Fruit fly (Drosophila melanogaster) whole organism, prepupa: ENCODE results near the gene shf.
A peak's percentile ranks its signal among the peaks of the same experiment; 100 is the strongest.

Experiments used
- Blimp-1 ChIP-seq: fragments of 200-800 bp; sonication (Bioruptor generic); optimal IDR thresholded peaks from 3 replicates; lab custom pipeline; 2017; ENCODE audit warnings: missing biosample characterization, missing genetic modification characterization, mild to moderate bottlenecking, moderate library complexity, missing genetic modification reagents
- CG10631 ChIP-seq: fragments of 200-800 bp; sonication (Bioruptor generic); optimal IDR thresholded peaks from 2 replicates; lab custom pipeline; 2016; ENCODE audit warnings: missing biosample characterization, missing genetic modification characterization
- CG10669 ChIP-seq: fragments of 200-800 bp; sonication (Bioruptor generic); optimal IDR thresholded peaks from 3 replicates; lab custom pipeline; 2018; ENCODE audit warnings: missing biosample characterization, mild to moderate bottlenecking, missing genetic modification characterization, moderate library complexity
- CG11294 ChIP-seq: fragments of 200-800 bp; sonication (Bioruptor generic); IDR thresholded peaks from 2 replicates; pipeline ENCODE4 v1.3.6; 2022; ENCODE audit warnings: missing biosample characterization, missing genetic modification characterization
- CG11762 ChIP-seq: fragments of 200-800 bp; sonication (Bioruptor generic); optimal IDR thresholded peaks from 3 replicates; lab custom pipeline; 2016; ENCODE audit warnings: missing biosample characterization, missing genetic modification characterization; ENCODE audit not compliant: insufficient read depth
- CG11902 ChIP-seq: fragments of 200-800 bp; sonication (Bioruptor generic); optimal IDR thresholded peaks from 3 replicates; lab custom pipeline; 2016; ENCODE audit warnings: missing biosample characterization, missing genetic modification characterization
- CG15336 ChIP-seq: fragments of 200-800 bp; sonication (Bioruptor generic); IDR thresholded peaks from 2 replicates; pipeline ENCODE4 v1.3.6; 2022; ENCODE audit warnings: missing biosample characterization, missing genetic modification characterization
- CG31627 ChIP-seq: fragments of 200-800 bp; sonication (Bioruptor generic); optimal IDR thresholded peaks from 3 replicates; lab custom pipeline; 2016; ENCODE audit warnings: missing biosample characterization, missing genetic modification characterization
- CG32006 ChIP-seq: fragments of 200-800 bp; sonication (Bioruptor generic); optimal IDR thresholded peaks from 3 replicates; lab custom pipeline; 2017; ENCODE audit warnings: missing biosample characterization, mild to moderate bottlenecking, missing genetic modification characterization
- CG34406 ChIP-seq: fragments of 200-800 bp; sonication (Bioruptor generic); optimal IDR thresholded peaks from 3 replicates; lab custom pipeline; 2016; ENCODE audit warnings: missing biosample characterization, missing genetic modification characterization
- CG3919 ChIP-seq: fragments of 200-800 bp; sonication (Bioruptor generic); optimal IDR thresholded peaks from 3 replicates; lab custom pipeline; 2016; ENCODE audit warnings: missing biosample characterization, missing genetic modification characterization
- CG6276 ChIP-seq: fragments of 200-800 bp; sonication (Bioruptor generic); optimal IDR thresholded peaks from 2 replicates; lab custom pipeline; 2017; ENCODE audit warnings: missing biosample characterization, mild to moderate bottlenecking, missing genetic modification characterization
- CG6792 ChIP-seq: fragments of 200-800 bp; sonication (Bioruptor generic); optimal IDR thresholded peaks from 3 replicates; lab custom pipeline; 2016; ENCODE audit warnings: missing biosample characterization, missing genetic modification characterization
- CG6808 ChIP-seq: fragments of 200-800 bp; sonication (Bioruptor generic); optimal IDR thresholded peaks from 3 replicates; lab custom pipeline; 2017; ENCODE audit warnings: missing biosample characterization, missing genetic modification characterization, mild to moderate bottlenecking, moderate library complexity, missing genetic modification reagents
- CG6854 ChIP-seq: fragments of 200-800 bp; sonication (Bioruptor generic); optimal IDR thresholded peaks from 2 replicates; lab custom pipeline; 2017; ENCODE audit warnings: missing biosample characterization, mild to moderate bottlenecking, missing genetic modification characterization
- CG7368 ChIP-seq: fragments of 200-800 bp; sonication (Bioruptor generic); optimal IDR thresholded peaks from 3 replicates; lab custom pipeline; 2016; ENCODE audit warnings: missing biosample characterization, missing genetic modification characterization
- CG8119 ChIP-seq: fragments of 200-800 bp; sonication (Bioruptor generic); IDR thresholded peaks from 3 replicates; pipeline ENCODE4 v1.3.6; 2022; ENCODE audit warnings: missing biosample characterization, missing genetic modification characterization
- CG8319 ChIP-seq: fragments of 200-800 bp; sonication (Bioruptor generic); optimal IDR thresholded peaks from 3 replicates; lab custom pipeline; 2016; ENCODE audit warnings: missing biosample characterization, missing genetic modification characterization
- CG8632 ChIP-seq: fragments of 200-800 bp; sonication (Bioruptor generic); optimal IDR thresholded peaks from 3 replicates; lab custom pipeline; 2016; ENCODE audit warnings: missing biosample characterization, missing genetic modification characterization
- CG9139 ChIP-seq: fragments of 200-800 bp; sonication (Bioruptor generic); optimal IDR thresholded peaks from 3 replicates; lab custom pipeline; 2017; ENCODE audit warnings: missing biosample characterization, mild to moderate bottlenecking, missing genetic modification characterization
- Eip75B ChIP-seq: fragments of 200-800 bp; sonication (Bioruptor generic); optimal IDR thresholded peaks from 3 replicates; lab custom pipeline; 2016; ENCODE audit warnings: missing biosample characterization, missing genetic modification characterization
- Eip78C ChIP-seq: fragments of 200-800 bp; sonication (Bioruptor generic); peaks from one replicate; lab custom pipeline; 2016; ENCODE audit warnings: missing biosample characterization, missing genetic modification characterization
- Ets21C ChIP-seq: fragments of 200-800 bp; sonication (Bioruptor generic); optimal IDR thresholded peaks from 3 replicates; lab custom pipeline; 2016; ENCODE audit warnings: missing biosample characterization, missing genetic modification characterization
- Ets96B ChIP-seq: fragments of 200-800 bp; optimal IDR thresholded peaks from 2 replicates; lab custom pipeline; 2019; ENCODE audit warnings: missing biosample characterization, mild to moderate bottlenecking, missing genetic modification characterization, moderate library complexity
- Gug ChIP-seq: fragments of 200-800 bp; sonication (Bioruptor generic); IDR thresholded peaks from 2 replicates; pipeline ENCODE4 v1.3.6; 2022; ENCODE audit warnings: missing biosample characterization, missing genetic modification characterization
- Hr38 ChIP-seq: sonication (Bioruptor generic); optimal IDR thresholded peaks from 2 replicates; lab custom pipeline; 2016; ENCODE audit warnings: missing biosample characterization, missing genetic modification characterization
- Hr39 ChIP-seq: fragments of 200-800 bp; sonication (Bioruptor generic); optimal IDR thresholded peaks from 2 replicates; lab custom pipeline; 2016; ENCODE audit warnings: missing biosample characterization, missing genetic modification characterization
- Lpt ChIP-seq: fragments of 200-800 bp; sonication (Bioruptor generic); optimal IDR thresholded peaks from 3 replicates; lab custom pipeline; 2016; ENCODE audit warnings: missing biosample characterization, missing genetic modification characterization
- Met ChIP-seq: fragments of 200-800 bp; sonication (Bioruptor generic); optimal IDR thresholded peaks from 3 replicates; lab custom pipeline; 2016; ENCODE audit warnings: missing biosample characterization, missing genetic modification characterization
- OdsH ChIP-seq: fragments of 200-800 bp; sonication (Bioruptor generic); optimal IDR thresholded peaks from 3 replicates; lab custom pipeline; 2016; ENCODE audit warnings: missing biosample characterization, missing genetic modification characterization
- Sox102F ChIP-seq: fragments of 200-800 bp; sonication (Bioruptor generic); optimal IDR thresholded peaks from 2 replicates; lab custom pipeline; 2016; ENCODE audit warnings: missing biosample characterization, mild to moderate bottlenecking, missing genetic modification characterization
- Sox14 ChIP-seq: fragments of 200-800 bp; sonication (Bioruptor generic); optimal IDR thresholded peaks from 3 replicates; lab custom pipeline; 2016; ENCODE audit warnings: missing biosample characterization, missing genetic modification characterization
- Sox15 ChIP-seq: fragments of 200-800 bp; sonication (Bioruptor generic); optimal IDR thresholded peaks from 3 replicates; lab custom pipeline; 2016; ENCODE audit warnings: missing biosample characterization, missing genetic modification characterization
- achi ChIP-seq: fragments of 200-800 bp; sonication (Bioruptor generic); optimal IDR thresholded peaks from 3 replicates; lab custom pipeline; 2016; ENCODE audit warnings: missing biosample characterization, missing genetic modification characterization
- acj6 ChIP-seq: fragments of 200-800 bp; sonication (Bioruptor generic); optimal IDR thresholded peaks from 3 replicates; lab custom pipeline; 2016; ENCODE audit warnings: missing biosample characterization, missing genetic modification characterization
- cyc ChIP-seq: fragments of 200-800 bp; sonication (Bioruptor generic); optimal IDR thresholded peaks from 3 replicates; lab custom pipeline; 2016; ENCODE audit warnings: missing biosample characterization, missing genetic modification characterization
- dac ChIP-seq: fragments of 200-800 bp; sonication (Bioruptor generic); optimal IDR thresholded peaks from 2 replicates; lab custom pipeline; 2017; ENCODE audit warnings: missing biosample characterization, mild to moderate bottlenecking, missing genetic modification characterization
- dsx ChIP-seq: fragments of 200-800 bp; optimal IDR thresholded peaks from 3 replicates; lab custom pipeline; 2019; ENCODE audit warnings: missing biosample characterization, mild to moderate bottlenecking, missing genetic modification characterization, moderate library complexity; ENCODE audit not compliant: poor library complexity, severe bottlenecking
- eg ChIP-seq: fragments of 200-800 bp; sonication (Bioruptor generic); IDR thresholded peaks from 3 replicates; pipeline ENCODE4 v1.3.6; 2022; ENCODE audit warnings: missing biosample characterization, missing genetic modification characterization
- esn ChIP-seq: fragments of 200-800 bp; sonication (Bioruptor generic); optimal IDR thresholded peaks from 2 replicates; lab custom pipeline; 2016; ENCODE audit warnings: missing biosample characterization, mild to moderate bottlenecking, missing genetic modification characterization, moderate library complexity
- fd59A ChIP-seq: fragments of 200-800 bp; sonication (Bioruptor generic); optimal IDR thresholded peaks from 2 replicates; lab custom pipeline; 2017; ENCODE audit warnings: missing biosample characterization, mild to moderate bottlenecking, missing genetic modification characterization, missing genetic modification reagents
- fd85E ChIP-seq: fragments of 200-800 bp; sonication (Bioruptor generic); optimal IDR thresholded peaks from 3 replicates; lab custom pipeline; 2016; ENCODE audit warnings: missing biosample characterization, missing genetic modification characterization
- lz ChIP-seq: fragments of 200-800 bp; sonication (Bioruptor generic); optimal IDR thresholded peaks from 3 replicates; lab custom pipeline; 2016; ENCODE audit warnings: missing biosample characterization, missing genetic modification characterization
- net ChIP-seq: fragments of 200-800 bp; sonication (Bioruptor generic); optimal IDR thresholded peaks from 3 replicates; lab custom pipeline; 2016; ENCODE audit warnings: missing biosample characterization, missing genetic modification characterization
- pdm3 ChIP-seq: fragments of 200-800 bp; sonication (Bioruptor generic); optimal IDR thresholded peaks from 3 replicates; lab custom pipeline; 2016; ENCODE audit warnings: missing biosample characterization, missing genetic modification characterization
- salr ChIP-seq, 2 experiments: fragments of 200-800 bp; sonication (Bioruptor generic); optimal IDR thresholded peaks; 3 replicates each; lab custom pipeline; 2016 to 2018; ENCODE audit warnings: missing biosample characterization in 2 of 2, missing genetic modification characterization in 2 of 2, mild to moderate bottlenecking in 1 of 2
- ss ChIP-seq, 2 experiments: fragments of 200-800 bp; sonication (Bioruptor generic); optimal IDR thresholded peaks; 2 replicates in 1 of 2; 3 replicates in 1 of 2; lab custom pipeline; 2017 to 2018; ENCODE audit warnings: mild to moderate bottlenecking in 2 of 2, missing biosample characterization in 2 of 2, missing genetic modification characterization in 2 of 2, moderate library complexity in 1 of 2
- svp ChIP-seq: fragments of 200-800 bp; sonication (Bioruptor generic); peaks from one replicate; lab custom pipeline; 2016; ENCODE audit warnings: missing biosample characterization, missing genetic modification characterization
- topi ChIP-seq: fragments of 200-800 bp; sonication (Bioruptor generic); optimal IDR thresholded peaks from 3 replicates; lab custom pipeline; 2016; ENCODE audit warnings: missing biosample characterization, missing genetic modification characterization
- vri ChIP-seq: fragments of 200-800 bp; sonication (Bioruptor generic); optimal IDR thresholded peaks from 3 replicates; lab custom pipeline; 2016; ENCODE audit warnings: missing biosample characterization, mild to moderate bottlenecking, missing genetic modification characterization

shf gene

DNA sequence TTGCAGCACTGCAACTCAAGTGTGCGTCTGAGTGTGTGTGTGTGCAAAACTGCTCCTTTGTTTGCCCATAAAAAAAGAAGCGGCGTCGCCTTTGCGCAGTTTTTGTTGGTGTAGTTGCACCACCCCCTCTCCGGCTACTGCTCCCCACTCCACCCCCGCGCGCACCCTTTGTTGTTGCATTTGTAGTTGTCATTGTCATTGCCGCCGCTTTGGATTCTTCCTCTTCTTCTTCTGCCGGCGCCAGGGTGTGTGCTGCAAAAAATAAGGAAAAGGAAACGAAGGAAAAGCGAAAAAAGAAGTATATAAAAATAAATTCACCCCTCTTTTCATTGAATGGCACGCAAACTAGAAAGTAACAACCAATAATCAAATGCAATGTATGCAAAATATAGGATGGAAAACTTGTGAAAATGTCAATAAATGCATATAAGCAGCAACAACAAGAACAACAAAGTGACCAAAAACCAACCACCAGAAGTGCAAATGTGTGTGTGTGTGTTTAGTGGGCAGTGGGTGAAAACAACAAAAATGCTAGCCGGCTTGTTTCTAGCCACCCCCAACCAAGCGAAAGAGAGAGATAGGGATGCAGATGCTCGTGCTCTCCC lies 24.5 kb upstream of the shf start (continued):
- TF ChIP-seq Sox15 (GFP tag; lab: Kevin White, UChicago) (no peak), CG8119 (GFP tag; lab: Robert Waterston, UW) (no peak)

DNA sequence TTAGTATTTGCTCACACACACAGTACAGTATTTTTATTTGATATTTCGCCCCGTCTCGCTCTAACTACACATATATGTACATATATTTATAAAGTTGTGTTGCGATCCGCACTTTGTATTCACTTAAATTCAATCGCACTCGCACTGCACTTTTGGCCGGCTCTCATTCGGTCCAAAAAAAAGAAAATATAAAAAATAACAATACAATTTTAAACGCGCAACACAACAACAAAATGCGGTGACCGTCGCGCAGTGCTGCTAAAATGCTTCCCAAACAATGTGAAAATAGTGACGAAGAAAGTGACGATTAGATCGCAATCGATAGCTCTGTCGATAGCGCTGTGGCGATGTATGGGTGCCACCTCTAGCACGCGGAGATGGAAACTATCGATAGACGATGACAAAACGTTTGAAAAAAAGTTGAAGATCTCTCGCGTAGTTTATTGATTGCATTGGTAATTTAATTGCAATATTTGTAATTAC lies 23.9 kb upstream of the shf start, which contains the start of the genes C3G and pod1:
Gene C3G (minus strand): TSS at position 282 of the 483 bp plus-strand sequence.
Gene pod1 (plus strand): TSS at position 373 of the 483 bp plus-strand sequence.
- TF ChIP-seq CG11902 (no peak), CG8632 (GFP tag; lab: Kevin White, UChicago) (no peak), Hr38 (GFP tag; lab: Kevin White, UChicago) (no peak), acj6 (GFP tag; lab: Kevin White, UChicago) (no peak), Eip78C (GFP tag; lab: Kevin White, UChicago) (peak; percentile 71), Sox102F (peak; percentile 56), fd59A (no peak), Blimp-1 (GFP tag; lab: Kevin White, UChicago) (no peak), CG10669 (GFP tag; lab: Kevin White, UChicago) (no peak), vri (GFP tag; lab: Kevin White, UChicago) (peak; percentile 16), OdsH (GFP tag; lab: Kevin White, UChicago) (no peak), salr (GFP tag; optimal IDR thresholded peaks at IDR 0.05; lab: Kevin White, UChicago) (no peak), Lpt (GFP tag; lab: Kevin White, UChicago) (no peak), CG8319 (GFP tag; lab: Kevin White, UChicago) (no peak), esn (peak; percentile 19), CG7368 (GFP tag; lab: Kevin White, UChicago) (no peak), CG6854 (no peak), CG6276 (GFP tag; lab: Kevin White, UChicago) (no peak), dac (GFP tag; lab: Kevin White, UChicago) (no peak), Eip75B (GFP tag; lab: Kevin White, UChicago) (peak; percentile 11), lz (GFP tag; lab: Kevin White, UChicago) (peak; percentile 28), eg (GFP tag; lab: Robert Waterston, UW) (no peak), CG15336 (GFP tag; lab: Robert Waterston, UW) (no peak), CG32006 (no peak), dsx (GFP tag; lab: Kevin White, UChicago) (peak; percentile 9), CG6792 (no peak), CG9139 (GFP tag; lab: Kevin White, UChicago) (no peak), CG10631 (no peak), Met (no peak), Ets21C (GFP tag; lab: Kevin White, UChicago) (no peak), topi (GFP tag; lab: Kevin White, UChicago) (peak; percentile 3), CG31627 (no peak), CG11294 (GFP tag; lab: Robert Waterston, UW) (no peak), achi (GFP tag; lab: Kevin White, UChicago) (no peak), Sox14 (GFP tag; lab: Kevin White, UChicago) (no peak), cyc (GFP tag; lab: Kevin White, UChicago) (peak; percentile 31), svp (GFP tag; lab: Kevin White, UChicago) (peak; percentile 55), Hr39 (GFP tag; lab: Kevin White, UChicago) (peak; percentile 27), Ets96B (tag; lab: Kevin White, UChicago) (no peak), CG34406 (GFP tag; lab: Kevin White, UChicago) (no peak), Gug (GFP tag; lab: Robert Waterston, UW) (no peak), CG6808 (GFP tag; lab: Kevin White, UChicago) (no peak), CG3919 (GFP tag; lab: Kevin White, UChicago) (peak; percentile 28), net (GFP tag; lab: Kevin White, UChicago) (no peak), pdm3 (GFP tag; lab: Kevin White, UChicago) (peak; percentile 21), Sox15 (GFP tag; lab: Kevin White, UChicago) (no peak), CG11762 (GFP tag; lab: Kevin White, UChicago) (no peak), ss (GFP tag; optimal IDR thresholded peaks at IDR 0.05; lab: Kevin White, UChicago) (no peak), fd85E (GFP tag; lab: Kevin White, UChicago) (no peak)
